Fruit fly (Drosophila melanogaster): Measurements from ENCODE around the gene fkh.
A peak's percentile ranks its signal among the peaks of the same experiment; 100 is the strongest.

fkh gene

DNA sequence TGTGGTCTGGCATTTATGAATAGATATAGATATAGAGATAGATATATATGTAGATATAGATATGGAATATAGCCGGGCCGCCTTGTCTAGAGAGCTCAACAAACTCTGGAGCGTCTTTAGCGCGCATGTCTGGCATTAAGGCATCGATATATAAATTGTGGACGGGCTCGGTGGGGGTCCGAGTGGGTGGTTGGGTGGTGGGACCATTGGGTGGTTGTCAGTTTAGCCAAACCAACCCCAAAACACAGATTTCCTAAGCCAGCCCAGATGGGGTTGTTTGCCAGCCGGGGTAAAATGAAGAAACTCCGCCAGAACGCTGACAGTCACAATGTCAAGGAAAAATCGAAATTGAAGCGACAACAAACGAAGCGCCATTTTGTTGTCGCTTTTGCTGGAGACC is 5.6 kb downstream of the fkh start:
- no peak for TF ChIP-seq pan (optimal IDR thresholded peaks at IDR 0.05)
- no peak for TF ChIP-seq ey (GFP tag; optimal IDR thresholded peaks at IDR 0.05)
- TF ChIP-seq HLH106 (tag; optimal IDR thresholded peaks at IDR 0.05), result no peak

- TF ChIP-seq sage (GFP tag; optimal IDR thresholded peaks at IDR 0.05), result no peak
- no peak for TF ChIP-seq Abd-B (GFP tag; optimal IDR thresholded peaks at IDR 0.05)
- TF ChIP-seq CG9705 (GFP tag; optimal IDR thresholded peaks at IDR 0.05), result no peak
These were observed 8.2 kb downstream of the fkh start for dm6 chr3R:28576838-28577237.

DNA sequence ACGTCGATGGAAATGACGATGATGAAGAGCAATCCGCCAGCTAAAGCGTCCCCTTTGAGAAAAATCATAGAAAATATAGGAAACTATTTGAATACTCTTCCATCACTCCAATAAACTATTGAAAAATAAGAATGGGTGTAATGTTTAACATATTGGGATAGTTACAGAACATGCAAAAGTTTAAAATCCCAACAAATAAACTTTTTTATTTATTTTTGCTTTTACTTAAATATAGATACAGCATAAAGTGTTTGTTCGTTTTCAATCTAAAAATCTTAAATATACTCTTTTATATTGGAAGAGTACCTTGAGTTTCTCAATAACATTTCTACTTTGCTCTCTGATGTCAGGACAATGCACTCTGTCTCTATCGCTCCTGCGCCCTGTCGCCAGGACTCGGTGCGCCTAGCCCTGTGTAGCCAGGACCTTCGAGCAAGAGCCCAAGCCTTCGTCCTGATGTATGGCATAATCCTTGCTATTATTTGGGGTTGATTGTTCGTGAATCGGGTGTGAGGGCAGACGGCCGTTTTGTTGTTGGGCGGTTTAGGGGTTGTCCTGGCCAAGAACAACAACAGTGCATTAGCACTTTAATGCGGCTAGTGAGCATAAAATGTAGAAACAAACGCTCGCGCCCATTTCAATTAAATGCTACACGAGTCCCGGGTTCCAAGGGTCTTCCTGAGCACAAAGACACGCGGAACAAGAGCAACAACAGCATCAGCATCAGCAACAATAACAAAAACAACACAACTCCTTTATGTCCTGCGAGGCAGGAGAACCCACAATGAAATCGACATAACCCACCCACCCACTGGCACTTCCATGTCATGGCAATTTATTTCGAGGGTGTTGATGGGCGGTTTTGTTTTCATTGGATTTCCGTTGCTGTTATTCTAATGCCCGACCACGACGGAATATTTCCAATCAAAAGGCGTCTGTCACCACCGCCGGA is 12.1 kb downstream of the fkh start:
- TF ChIP-seq woc (GFP tag; optimal IDR thresholded peaks at IDR 0.05) (peak; percentile 16), fru (GFP tag; optimal IDR thresholded peaks at IDR 0.05) (no peak)

DNA sequence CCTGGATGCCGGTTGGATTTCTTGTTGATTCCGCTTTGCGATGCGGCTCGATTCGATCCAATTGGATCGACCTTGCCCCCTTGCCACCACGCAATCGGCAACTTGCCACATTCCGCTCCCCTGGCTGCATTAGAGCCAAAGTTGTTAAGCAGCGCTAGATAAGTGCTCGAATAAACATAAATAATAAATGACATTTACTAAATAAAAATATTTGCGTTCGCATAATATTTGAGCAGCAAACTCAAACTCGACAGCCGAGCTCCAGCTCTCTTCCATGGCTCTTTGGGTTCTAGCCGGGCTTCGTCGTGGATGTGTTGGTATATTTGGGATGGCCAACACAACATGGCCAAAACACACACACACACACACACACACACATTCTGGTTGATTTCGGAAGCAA is 14.3 kb downstream of the fkh start:
- no peak for TF ChIP-seq dmrt93B (GFP tag; optimal IDR thresholded peaks at IDR 0.05)
- TF ChIP-seq Rel (GFP tag; optimal IDR thresholded peaks at IDR 0.05), result no peak
- TF ChIP-seq Rel (tag; optimal IDR thresholded peaks at IDR 0.05), result no peak
- no peak for TF ChIP-seq Sp1 (GFP tag; optimal IDR thresholded peaks at IDR 0.05)
- no peak for TF ChIP-seq psq (GFP tag; optimal IDR thresholded peaks at IDR 0.05)
- no peak for TF ChIP-seq fru (GFP tag; optimal IDR thresholded peaks at IDR 0.05)
- TF ChIP-seq ey (GFP tag; optimal IDR thresholded peaks at IDR 0.05), result no peak
- no peak for TF ChIP-seq OdsH (GFP tag; optimal IDR thresholded peaks at IDR 0.05)
- TF ChIP-seq Mio (GFP tag; optimal IDR thresholded peaks at IDR 0.05), result no peak
- TF ChIP-seq Hr83 (GFP tag; optimal IDR thresholded peaks at IDR 0.05; ENCODE audit: poor library complexity, severe bottlenecking), result no peak
- TF ChIP-seq Vsx2 (GFP tag; optimal IDR thresholded peaks at IDR 0.05; ENCODE audit: partially characterized antibody), result no peak

DNA sequence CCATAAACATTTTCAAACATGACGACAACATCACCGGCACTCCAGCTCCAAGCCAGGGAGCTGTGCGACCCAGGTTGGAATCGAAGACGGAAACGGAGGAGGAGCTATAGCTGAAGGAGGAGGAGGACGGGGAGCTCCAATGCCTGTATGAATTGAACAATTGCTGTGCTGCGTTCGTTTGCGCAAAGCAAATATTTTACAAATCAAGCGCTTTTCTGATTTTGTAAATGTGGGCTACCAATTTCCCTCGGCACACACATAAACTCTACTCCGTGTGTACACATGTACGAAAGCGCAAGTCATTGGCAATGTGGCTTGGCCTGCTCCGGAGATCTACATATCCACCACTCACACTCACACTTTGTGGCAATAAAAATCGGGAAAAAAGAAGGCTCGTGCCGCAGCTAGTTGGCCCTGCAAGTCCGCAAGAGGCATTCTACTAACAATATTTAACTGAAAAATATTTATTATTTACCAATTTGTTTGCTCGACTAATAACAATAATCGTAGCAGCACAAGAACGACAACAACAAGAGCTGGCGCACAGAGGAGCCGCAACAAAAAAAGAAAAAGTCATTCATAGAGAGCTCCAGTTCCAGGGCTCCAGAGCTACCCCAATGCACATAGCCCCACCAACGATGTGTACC is 15.4 kb downstream of the fkh start:
- TF ChIP-seq sv (GFP tag; optimal IDR thresholded peaks at IDR 0.05) (no peak), CrebA (GFP tag; optimal IDR thresholded peaks at IDR 0.05; ENCODE audit: borderline replicate concordance) (no peak), psq (GFP tag; optimal IDR thresholded peaks at IDR 0.05) (no peak), Jra (GFP tag; optimal IDR thresholded peaks at IDR 0.05) (no peak), fru (GFP tag; optimal IDR thresholded peaks at IDR 0.05) (no peak), Sp1 (GFP tag; optimal IDR thresholded peaks at IDR 0.05) (no peak), Mio (GFP tag; optimal IDR thresholded peaks at IDR 0.05) (no peak), GATAd (GFP tag; optimal IDR thresholded peaks at IDR 0.05) (no peak), ey (GFP tag; optimal IDR thresholded peaks at IDR 0.05) (no peak), sage (GFP tag; optimal IDR thresholded peaks at IDR 0.05) (no peak), Hr83 (GFP tag; optimal IDR thresholded peaks at IDR 0.05; ENCODE audit: poor library complexity, severe bottlenecking) (no peak), HLH106 (tag; optimal IDR thresholded peaks at IDR 0.05) (no peak), br (GFP tag; optimal IDR thresholded peaks at IDR 0.05) (no peak), dsf (GFP tag; optimal IDR thresholded peaks at IDR 0.05; ENCODE audit: borderline replicate concordance) (no peak)

dm6 chr3R:28568095-28568750 is 16.8 kb downstream of the fkh start:
- TF ChIP-seq sage (GFP tag; optimal IDR thresholded peaks at IDR 0.05), result no peak
- TF ChIP-seq woc (GFP tag; optimal IDR thresholded peaks at IDR 0.05), result no peak
- TF ChIP-seq foxo (GFP tag; optimal IDR thresholded peaks at IDR 0.05), result no peak
- no peak for TF ChIP-seq ey (GFP tag; optimal IDR thresholded peaks at IDR 0.05)
- no peak for TF ChIP-seq N (GFP tag; optimal IDR thresholded peaks at IDR 0.05)
- no peak for TF ChIP-seq OdsH (GFP tag; optimal IDR thresholded peaks at IDR 0.05)
- TF ChIP-seq CG32264 (GFP tag; optimal IDR thresholded peaks at IDR 0.05), result no peak
- no peak for TF ChIP-seq psq (GFP tag; optimal IDR thresholded peaks at IDR 0.05)
- TF ChIP-seq CrebA (GFP tag; optimal IDR thresholded peaks at IDR 0.05; ENCODE audit: borderline replicate concordance), result no peak
- no peak for TF ChIP-seq pan (optimal IDR thresholded peaks at IDR 0.05)
- TF ChIP-seq usp (GFP tag; optimal IDR thresholded peaks at IDR 0.05), result no peak
